Worm (Caenorhabditis elegans) whole organism, L3 larva: ENCODE data around the gene ins-1.

Experiments used
- R02D3.7 ChIP-seq: fragments of 150-350 bp; optimal IDR thresholded peaks from 2 replicates; lab custom pipeline; 2014; ENCODE audit warnings: missing biosample characterization, missing genetic modification characterization
- ZK546.5 ChIP-seq: sonication (generic microtip); optimal IDR thresholded peaks from 2 replicates; lab custom pipeline; 2017; ENCODE audit warnings: missing biosample characterization, missing genetic modification characterization
- aly-2 ChIP-seq: fragments of 150-350 bp; optimal IDR thresholded peaks from 2 replicates; lab custom pipeline; 2014; ENCODE audit warnings: missing biosample characterization, missing genetic modification characterization
- ama-1 ChIP-seq: fragments of 150-350 bp; optimal IDR thresholded peaks from 2 replicates; lab custom pipeline; 2018
- ceh-28 ChIP-seq: fragments of 150-350 bp; optimal IDR thresholded peaks from 2 replicates; lab custom pipeline; 2014; ENCODE audit warnings: missing biosample characterization, missing genetic modification reagents, missing genetic modification characterization
- ceh-9 ChIP-seq: sonication (generic microtip); optimal IDR thresholded peaks from 2 replicates; lab custom pipeline; 2018; ENCODE audit warnings: missing biosample characterization, missing genetic modification characterization
- egl-5 ChIP-seq: fragments of 150-350 bp; optimal IDR thresholded peaks from 2 replicates; lab custom pipeline; 2017; ENCODE audit warnings: missing biosample characterization, missing genetic modification reagents, missing genetic modification characterization, inconsistent platforms
- elt-1 ChIP-seq: fragments of 150-350 bp; optimal IDR thresholded peaks from 2 replicates; lab custom pipeline; 2014; ENCODE audit warnings: missing biosample characterization, missing genetic modification characterization
- elt-2 ChIP-seq: sonication (generic microtip); optimal IDR thresholded peaks from 2 replicates; lab custom pipeline; 2016; ENCODE audit warnings: missing genetic modification reagents, mild to moderate bottlenecking, missing genetic modification characterization, missing compliant biosample characterization
- elt-3 ChIP-seq, 3 experiments: fragments of 150-350 bp in 1 of 3; sonication (generic microtip) in 2 of 3; optimal IDR thresholded peaks; 2 replicates in 2 of 3; 4 replicates in 1 of 3; lab custom pipeline; 2014 to 2017; ENCODE audit warnings: missing biosample characterization in 3 of 3, missing genetic modification characterization in 3 of 3
- eor-1 ChIP-seq, 2 experiments: fragments of 150-350 bp; optimal IDR thresholded peaks; 2 replicates each; lab custom pipeline; 2014 to 2018; ENCODE audit warnings: missing biosample characterization in 2 of 2, missing genetic modification characterization in 2 of 2
- fkh-10 ChIP-seq: sonication (generic microtip); optimal IDR thresholded peaks from 2 replicates; lab custom pipeline; 2017; ENCODE audit warnings: missing biosample characterization, missing genetic modification reagents, missing genetic modification characterization
- fos-1 ChIP-seq: fragments of 150-350 bp; optimal IDR thresholded peaks from 2 replicates; lab custom pipeline; 2014; ENCODE audit warnings: missing biosample characterization, missing genetic modification characterization
- hmg-11 ChIP-seq: sonication (generic microtip); optimal IDR thresholded peaks from 2 replicates; lab custom pipeline; 2016; ENCODE audit warnings: missing genetic modification characterization, missing compliant biosample characterization
- lsy-12 ChIP-seq: sonication (generic microtip); optimal IDR thresholded peaks from 2 replicates; lab custom pipeline; 2016; ENCODE audit warnings: mild to moderate bottlenecking, missing genetic modification characterization, missing compliant biosample characterization
- mdl-1 ChIP-seq: fragments of 150-350 bp; optimal IDR thresholded peaks from 2 replicates; lab custom pipeline; 2014; ENCODE audit warnings: missing biosample characterization, missing genetic modification characterization
- mml-1 ChIP-seq: fragments of 150-350 bp; sonication (generic microtip); optimal IDR thresholded peaks from 3 replicates; lab custom pipeline; 2014; ENCODE audit warnings: missing biosample characterization, missing genetic modification characterization
- nfya-1 ChIP-seq: sonication (generic microtip); optimal IDR thresholded peaks from 2 replicates; lab custom pipeline; 2017; ENCODE audit warnings: missing genetic modification characterization, mild to moderate bottlenecking, missing compliant biosample characterization, antibody characterized with exemption, moderate library complexity; ENCODE audit not compliant: insufficient read depth
- nhr-23 ChIP-seq: fragments of 150-350 bp; optimal IDR thresholded peaks from 2 replicates; lab custom pipeline; 2014; ENCODE audit warnings: missing biosample characterization, missing genetic modification reagents, missing genetic modification characterization
- nhr-237 ChIP-seq: fragments of 150-350 bp; optimal IDR thresholded peaks from 2 replicates; lab custom pipeline; 2014; ENCODE audit warnings: missing biosample characterization, missing genetic modification characterization
- nhr-28 ChIP-seq: fragments of 150-350 bp; optimal IDR thresholded peaks from 2 replicates; lab custom pipeline; 2014; ENCODE audit warnings: missing biosample characterization, missing genetic modification characterization
- nhr-43 ChIP-seq: sonication (generic microtip); optimal IDR thresholded peaks from 2 replicates; lab custom pipeline; 2016; ENCODE audit warnings: mild to moderate bottlenecking, missing genetic modification characterization, missing compliant biosample characterization; ENCODE audit not compliant: poor library complexity, severe bottlenecking
- nhr-67 ChIP-seq: fragments of 150-350 bp; optimal IDR thresholded peaks from 2 replicates; lab custom pipeline; 2014; ENCODE audit warnings: missing biosample characterization, missing genetic modification characterization
- nhr-76 ChIP-seq: fragments of 150-350 bp; sonication (generic microtip); optimal IDR thresholded peaks from 5 replicates; lab custom pipeline; 2014; ENCODE audit warnings: missing biosample characterization, missing genetic modification characterization
- nhr-77 ChIP-seq: fragments of 150-350 bp; optimal IDR thresholded peaks from 2 replicates; lab custom pipeline; 2014; ENCODE audit warnings: missing biosample characterization, missing genetic modification characterization
- pha-4 ChIP-seq: fragments of 150-350 bp; optimal IDR thresholded peaks from 2 replicates; lab custom pipeline; 2014; ENCODE audit warnings: missing biosample characterization, missing genetic modification reagents, missing genetic modification characterization
- pqm-1 ChIP-seq: fragments of 150-350 bp; optimal IDR thresholded peaks from 2 replicates; lab custom pipeline; 2017; ENCODE audit warnings: missing biosample characterization, missing genetic modification characterization, inconsistent platforms
- skn-1 ChIP-seq: fragments of 150-350 bp; optimal IDR thresholded peaks from 2 replicates; lab custom pipeline; 2014; ENCODE audit warnings: missing biosample characterization, missing genetic modification characterization
- tbx-2 ChIP-seq: sonication (generic microtip); optimal IDR thresholded peaks from 2 replicates; lab custom pipeline; 2016; ENCODE audit warnings: mild to moderate bottlenecking, missing genetic modification characterization, missing compliant biosample characterization
- unc-39 ChIP-seq: sonication (generic microtip); optimal IDR thresholded peaks from 4 replicates; lab custom pipeline; 2017; ENCODE audit warnings: missing biosample characterization, missing genetic modification characterization
- unc-62 ChIP-seq: fragments of 150-350 bp; sonication (generic microtip); optimal IDR thresholded peaks from 4 replicates; lab custom pipeline; 2014; ENCODE audit warnings: missing biosample characterization, missing genetic modification reagents, missing genetic modification characterization
- ztf-11 ChIP-seq: fragments of 150-350 bp; optimal IDR thresholded peaks from 2 replicates; lab custom pipeline; 2014; ENCODE audit warnings: missing biosample characterization, missing genetic modification characterization

ins-1 gene

DNA sequence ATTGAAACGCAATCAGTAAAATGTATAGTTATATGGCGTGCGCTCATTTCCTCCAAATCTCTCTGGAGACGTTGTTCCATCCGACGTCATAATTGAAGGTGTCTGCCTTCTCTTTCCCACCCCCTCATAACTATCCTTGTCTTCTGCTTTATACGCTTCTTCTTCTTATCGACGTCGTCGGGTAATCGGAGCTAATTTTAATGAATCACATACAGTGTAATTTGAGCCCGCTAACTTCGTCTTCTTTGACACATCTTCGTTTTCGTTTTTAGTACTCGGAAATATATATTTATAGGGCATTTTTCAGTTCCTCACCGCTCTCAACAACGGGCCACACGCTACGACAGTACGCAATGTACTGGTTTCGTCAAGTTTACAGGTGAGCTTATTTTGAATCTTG, at the start of gene ins-1:
Gene ins-1, plus strand, starts transcription at position 301 of the 400 bp plus-strand sequence.
- no peak for TF ChIP-seq unc-39 (tag; lab: Kevin White, UChicago)
- TF ChIP-seq nhr-237 (tag; lab: Kevin White, UChicago): no peak
- no peak for TF ChIP-seq hmg-11 (tag; lab: Kevin White, UChicago)
- no peak for TF ChIP-seq fos-1 (tag; lab: Kevin White, UChicago)
- TF ChIP-seq elt-1: no peak
- no peak for TF ChIP-seq nhr-23 (tag; lab: Kevin White, UChicago)
- no peak for TF ChIP-seq nhr-43
- TF ChIP-seq nhr-76: no peak

DNA sequence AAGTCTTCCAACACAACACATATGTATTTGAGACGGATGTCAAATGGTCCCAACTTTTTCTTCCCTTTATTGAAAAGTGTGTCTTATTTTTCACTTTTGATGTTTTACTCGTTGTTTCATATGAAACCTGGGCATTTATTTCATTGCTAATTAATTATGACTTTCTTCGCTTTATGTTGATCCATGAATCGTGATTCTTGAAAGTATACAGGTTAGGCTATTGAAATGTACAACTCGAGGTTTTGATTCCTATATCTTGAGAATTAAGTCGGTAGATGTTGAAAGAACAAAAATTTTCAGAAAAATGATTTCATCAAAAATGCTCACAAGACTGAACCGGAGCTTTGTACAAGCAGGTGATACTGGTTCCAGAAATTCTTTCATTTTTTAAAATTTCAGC, 49.4 kb upstream of the ins-1 start, which contains the start of gene nfu-1:
Gene nfu-1, plus strand, starts transcription at position 301 of the 400 bp plus-strand sequence.
- no peak for TF ChIP-seq skn-1
- TF ChIP-seq egl-5 (tag; lab: Kevin White, UChicago): no peak
- TF ChIP-seq mdl-1 (tag; lab: Kevin White, UChicago): no peak
- TF ChIP-seq elt-1: no peak
- TF ChIP-seq ama-1 (lab: Kevin White, UChicago): no peak
- no peak for TF ChIP-seq tbx-2 (tag; lab: Kevin White, UChicago)
- TF ChIP-seq unc-39 (tag; lab: Kevin White, UChicago): no peak
- TF ChIP-seq lsy-12 (tag; lab: Kevin White, UChicago): no peak
- TF ChIP-seq aly-2 (tag; lab: Kevin White, UChicago): no peak
- TF ChIP-seq fkh-10 (GFP tag; lab: Kevin White, UChicago): no peak
- TF ChIP-seq fos-1 (tag; lab: Kevin White, UChicago): no peak
- no peak for TF ChIP-seq ceh-28 (tag; lab: Kevin White, UChicago)
- no peak for TF ChIP-seq unc-62 (GFP tag; lab: Kevin White, UChicago)
- TF ChIP-seq, all 47 proteins: peak for 0

DNA sequence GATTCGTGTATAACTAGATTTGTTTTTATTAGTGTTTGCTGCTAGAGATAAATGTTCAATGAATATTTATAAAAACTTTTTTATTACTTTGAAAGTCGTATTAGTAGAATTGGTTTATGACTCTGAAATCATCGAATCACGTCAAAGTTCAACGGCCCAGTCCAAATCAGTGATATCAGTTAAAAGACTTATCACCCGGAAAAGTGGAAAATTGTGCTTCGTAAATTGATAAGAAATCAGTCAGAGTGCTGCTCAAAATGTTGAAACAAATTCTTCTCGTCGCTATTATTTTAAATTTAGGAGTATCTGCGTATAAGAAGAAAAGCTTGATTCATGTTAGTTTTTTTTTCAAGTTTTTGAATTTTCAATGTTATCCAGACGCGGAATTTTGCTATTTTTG, 48.2 kb upstream of the ins-1 start, which contains the start of gene R10H10.3:
Gene R10H10.3, plus strand, starts transcription at position 243 of the 400 bp plus-strand sequence.
- no peak for TF ChIP-seq nhr-237 (tag; lab: Kevin White, UChicago)
- peak; percentile 78 for TF ChIP-seq pqm-1
- peak; percentile 85 for TF ChIP-seq elt-2 (tag; lab: Kevin White, UChicago)
- TF ChIP-seq fos-1 (tag; lab: Kevin White, UChicago): no peak
- TF ChIP-seq ztf-11 (tag; lab: Kevin White, UChicago): no peak
- TF ChIP-seq, all 47 proteins: peak for 2

- TF ChIP-seq nhr-23 (tag; lab: Kevin White, UChicago) (no peak), nhr-28 (tag; lab: Kevin White, UChicago) (no peak), R02D3.7 (no peak), nhr-67 (tag; lab: Kevin White, UChicago) (no peak), egl-5 (tag; lab: Kevin White, UChicago) (no peak)
Measured at ce11 chrIV:10391827-10392226, 44.7 kb upstream of the ins-1 start, which contains the start of gene spe-26. spe-26 (minus strand) TSS chrIV:10391927.

DNA sequence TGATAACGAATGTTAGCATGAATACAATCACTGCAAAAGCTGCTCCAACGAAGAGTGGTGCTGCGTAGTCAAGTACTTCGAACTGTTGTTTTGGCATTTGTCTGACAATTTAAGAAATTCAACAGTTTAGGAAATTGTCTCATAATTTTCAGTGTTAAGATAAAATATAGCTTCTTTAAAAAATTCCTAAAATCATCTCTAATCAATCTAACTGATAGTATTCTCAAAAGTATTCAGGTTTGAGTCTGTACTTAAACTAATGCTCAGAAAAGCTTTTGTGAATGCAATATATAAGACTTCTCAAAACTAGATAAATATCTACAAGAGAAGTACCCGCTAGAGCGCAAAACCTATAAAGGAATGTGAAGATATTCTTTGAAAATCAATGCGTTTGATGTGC, 41.6 kb upstream of the ins-1 start, which contains the start of gene R10H10.4:
Gene R10H10.4, minus strand, starts transcription at position 101 of the 400 bp plus-strand sequence.
- TF ChIP-seq elt-3 (tag; optimal IDR thresholded peaks at IDR 0.05; lab: Kevin White, UChicago): no peak
- TF ChIP-seq ceh-9 (tag; lab: Kevin White, UChicago): no peak
- no peak for TF ChIP-seq nfya-1
- TF ChIP-seq ama-1 (lab: Kevin White, UChicago): no peak
- no peak for TF ChIP-seq nhr-23 (tag; lab: Kevin White, UChicago)
- no peak for TF ChIP-seq eor-1 (tag; optimal IDR thresholded peaks at IDR 0.05; lab: Kevin White, UChicago)
- no peak for TF ChIP-seq nhr-77 (tag; lab: Kevin White, UChicago)
- no peak for TF ChIP-seq pha-4 (tag; lab: Kevin White, UChicago)
- TF ChIP-seq lsy-12 (tag; lab: Kevin White, UChicago): no peak
- TF ChIP-seq ceh-28 (tag; lab: Kevin White, UChicago): no peak
- TF ChIP-seq aly-2 (tag; lab: Kevin White, UChicago): no peak
- no peak for TF ChIP-seq ZK546.5 (tag; lab: Kevin White, UChicago)
- TF ChIP-seq egl-5 (tag; lab: Kevin White, UChicago): no peak
- no peak for TF ChIP-seq mml-1 (tag; lab: Kevin White, UChicago)
